Worm (Caenorhabditis elegans) whole organism, L4 larva: ENCODE measurements around the gene slmp-1.

Experiments
- F49E8.2 ChIP-seq: sonication (generic microtip); optimal IDR thresholded peaks from 2 replicates; lab custom pipeline; 2016; ENCODE audit warnings: missing compliant biosample characterization, mild to moderate bottlenecking, missing genetic modification characterization, borderline replicate concordance
- T20F7.1 ChIP-seq: fragments of 200-800 bp; sonication (Bioruptor generic); optimal IDR thresholded peaks from 2 replicates; lab custom pipeline; 2018; ENCODE audit warnings: mild to moderate bottlenecking, missing genetic modification characterization, missing compliant biosample characterization
- Y105C5A.15 ChIP-seq: fragments of 200-800 bp; sonication (Bioruptor generic); IDR thresholded peaks from 2 replicates; pipeline ENCODE4 v1.3.6; 2022; ENCODE audit warnings: missing genetic modification characterization, missing compliant biosample characterization
- aly-2 ChIP-seq: sonication (generic microtip); optimal IDR thresholded peaks from 2 replicates; lab custom pipeline; 2018; ENCODE audit warnings: missing biosample characterization, missing genetic modification characterization
- arid-1 ChIP-seq: fragments of 200-800 bp; sonication (Bioruptor generic); conservative IDR thresholded peaks from 2 replicates; pipeline ENCODE4 v1.3.6; 2022; ENCODE audit warnings: missing genetic modification reagents, missing genetic modification characterization, missing compliant biosample characterization
- attf-4 ChIP-seq: sonication (generic microtip); optimal IDR thresholded peaks from 3 replicates; lab custom pipeline; 2017; ENCODE audit warnings: missing biosample characterization, missing genetic modification characterization
- ceh-28 ChIP-seq: fragments of 150-350 bp; optimal IDR thresholded peaks from 2 replicates; lab custom pipeline; 2014; ENCODE audit warnings: missing biosample characterization, missing genetic modification reagents, missing genetic modification characterization
- ceh-32 ChIP-seq: sonication (generic microtip); optimal IDR thresholded peaks from 2 replicates; lab custom pipeline; 2016; ENCODE audit warnings: mild to moderate bottlenecking, missing genetic modification characterization, missing compliant biosample characterization; ENCODE audit not compliant: poor library complexity
- ceh-44 ChIP-seq: fragments of 200-800 bp; sonication (Bioruptor generic); IDR thresholded peaks from 2 replicates; pipeline ENCODE4 v1.3.6; 2022; ENCODE audit warnings: missing genetic modification reagents, missing genetic modification characterization, missing compliant biosample characterization
- ceh-82 ChIP-seq: sonication (generic microtip); optimal IDR thresholded peaks from 2 replicates; lab custom pipeline; 2017; ENCODE audit warnings: missing biosample characterization, missing genetic modification characterization
- daf-12 ChIP-seq: fragments of 150-350 bp; optimal IDR thresholded peaks from 2 replicates; lab custom pipeline; 2014; ENCODE audit warnings: missing biosample characterization, missing genetic modification reagents, missing genetic modification characterization
- daf-16 ChIP-seq, 3 experiments: sonication (generic microtip); optimal IDR thresholded peaks; 2 replicates each; lab custom pipeline; 2016 to 2017; ENCODE audit warnings: missing genetic modification characterization in 3 of 3, missing genetic modification reagents in 3 of 3, mild to moderate bottlenecking in 2 of 3, missing compliant biosample characterization in 2 of 3, missing biosample characterization in 1 of 3, moderate library complexity in 1 of 3
- daf-8 ChIP-seq: fragments of 200-800 bp; sonication (Bioruptor generic); IDR thresholded peaks from 2 replicates; pipeline ENCODE4 v1.3.6; 2022; ENCODE audit warnings: missing genetic modification characterization, missing compliant biosample characterization
- dmd-9 ChIP-seq: fragments of 200-800 bp; sonication (Bioruptor generic); IDR thresholded peaks from 2 replicates; pipeline ENCODE4 v1.3.6; 2022; ENCODE audit warnings: missing genetic modification reagents, missing genetic modification characterization, missing compliant biosample characterization
- dpl-1 ChIP-seq: fragments of 150-350 bp; optimal IDR thresholded peaks from 2 replicates; lab custom pipeline; 2014; ENCODE audit warnings: missing biosample characterization, missing genetic modification reagents, missing genetic modification characterization
- dve-1 ChIP-seq: sonication (generic microtip); optimal IDR thresholded peaks from 2 replicates; lab custom pipeline; 2017; ENCODE audit warnings: antibody characterized with exemption, mild to moderate bottlenecking, missing genetic modification characterization, missing compliant biosample characterization; ENCODE audit not compliant: insufficient read depth
- egl-27 ChIP-seq: sonication (generic microtip); optimal IDR thresholded peaks from 3 replicates; lab custom pipeline; 2017; ENCODE audit warnings: missing biosample characterization, missing genetic modification reagents, missing genetic modification characterization
- fkh-10 ChIP-seq: fragments of 150-350 bp; optimal IDR thresholded peaks from 2 replicates; lab custom pipeline; 2014; ENCODE audit warnings: missing biosample characterization, missing genetic modification reagents, missing genetic modification characterization
- hif-1 ChIP-seq, 2 experiments: sonication (generic microtip); optimal IDR thresholded peaks; 2 replicates each; lab custom pipeline; 2016 to 2017; ENCODE audit warnings: missing compliant biosample characterization in 2 of 2, missing genetic modification characterization in 2 of 2, missing genetic modification reagents in 2 of 2, missing genotype in 2 of 2, mild to moderate bottlenecking in 1 of 2
- hlh-11 ChIP-seq: fragments of 200-800 bp; sonication (Bioruptor generic); optimal IDR thresholded peaks from 2 replicates; lab custom pipeline; 2018; ENCODE audit warnings: mild to moderate bottlenecking, missing genetic modification characterization, missing compliant biosample characterization
- hlh-30 ChIP-seq: sonication (generic microtip); optimal IDR thresholded peaks from 2 replicates; lab custom pipeline; 2017; ENCODE audit warnings: antibody characterized with exemption, mild to moderate bottlenecking, missing genetic modification characterization, missing compliant biosample characterization; ENCODE audit not compliant: insufficient read depth
- hmg-1.1 ChIP-seq: fragments of 200-800 bp; sonication (Bioruptor generic); IDR thresholded peaks from 2 replicates; pipeline ENCODE4 v1.3.6; 2022; ENCODE audit warnings: missing genetic modification reagents, missing genetic modification characterization, missing compliant biosample characterization
- jun-1 ChIP-seq: fragments of 150-350 bp; optimal IDR thresholded peaks from 2 replicates; lab custom pipeline; 2014; ENCODE audit warnings: missing biosample characterization, missing genetic modification reagents, missing genetic modification characterization
- lim-7 ChIP-seq: fragments of 200-800 bp; sonication (Bioruptor generic); IDR thresholded peaks from 2 replicates; pipeline ENCODE4 v1.3.6; 2022; ENCODE audit warnings: missing genetic modification characterization, missing compliant biosample characterization
- lin-13 ChIP-seq: fragments of 150-350 bp; optimal IDR thresholded peaks from 2 replicates; lab custom pipeline; 2014; ENCODE audit warnings: missing biosample characterization, missing genetic modification reagents, missing genetic modification characterization
- lin-29 ChIP-seq: fragments of 200-800 bp; sonication (Bioruptor generic); IDR thresholded peaks from 2 replicates; pipeline ENCODE4 v1.3.6; 2022; ENCODE audit warnings: missing genetic modification reagents, missing genetic modification characterization, missing compliant biosample characterization
- lin-38 ChIP-seq: fragments of 200-800 bp; sonication (Bioruptor generic); IDR thresholded peaks from 2 replicates; pipeline ENCODE4 v1.3.6; 2022; ENCODE audit warnings: missing genetic modification reagents, missing genetic modification characterization, missing compliant biosample characterization
- mdt-29 ChIP-seq: fragments of 200-800 bp; sonication (Bioruptor generic); IDR thresholded peaks from 2 replicates; pipeline ENCODE4 v1.3.6; 2022; ENCODE audit warnings: missing genetic modification reagents, missing genetic modification characterization, missing compliant biosample characterization
- mep-1 ChIP-seq: fragments of 150-350 bp; sonication (generic microtip); optimal IDR thresholded peaks from 3 replicates; lab custom pipeline; 2014; ENCODE audit warnings: missing biosample characterization, missing genetic modification characterization
- nhr-102 ChIP-seq: sonication (generic microtip); optimal IDR thresholded peaks from 2 replicates; lab custom pipeline; 2016; ENCODE audit warnings: mild to moderate bottlenecking, missing genetic modification characterization, moderate library complexity, missing compliant biosample characterization
- nhr-111 ChIP-seq: fragments of 200-800 bp; sonication (Bioruptor generic); optimal IDR thresholded peaks from 2 replicates; lab custom pipeline; 2018; ENCODE audit warnings: mild to moderate bottlenecking, missing genetic modification characterization, missing compliant biosample characterization
- nhr-237 ChIP-seq: sonication (generic microtip); optimal IDR thresholded peaks from 2 replicates; lab custom pipeline; 2017; ENCODE audit warnings: missing biosample characterization, missing genetic modification characterization
- nhr-28 ChIP-seq: fragments of 150-350 bp; optimal IDR thresholded peaks from 2 replicates; lab custom pipeline; 2014; ENCODE audit warnings: missing biosample characterization, missing genetic modification characterization
- nhr-41 ChIP-seq: fragments of 200-800 bp; sonication (Bioruptor generic); IDR thresholded peaks from 2 replicates; pipeline ENCODE4 v1.3.6; 2022; ENCODE audit warnings: missing genetic modification reagents, missing genetic modification characterization, missing compliant biosample characterization
- nhr-48 ChIP-seq: sonication (generic microtip); optimal IDR thresholded peaks from 2 replicates; lab custom pipeline; 2016; ENCODE audit warnings: mild to moderate bottlenecking, missing genetic modification characterization, missing compliant biosample characterization
- nhr-6 ChIP-seq: fragments of 150-350 bp; optimal IDR thresholded peaks from 2 replicates; lab custom pipeline; 2014; ENCODE audit warnings: missing biosample characterization, missing genetic modification characterization
- nhr-76 ChIP-seq: fragments of 150-350 bp; optimal IDR thresholded peaks from 2 replicates; lab custom pipeline; 2014; ENCODE audit warnings: missing biosample characterization, missing genetic modification characterization
- nhr-77 ChIP-seq: fragments of 150-350 bp; optimal IDR thresholded peaks from 2 replicates; lab custom pipeline; 2014; ENCODE audit warnings: missing biosample characterization, missing genetic modification characterization
- pha-4 ChIP-seq, 2 experiments: fragments of 150-350 bp in 1 of 2; fragments of 200-800 bp in 1 of 2; sonication (Bioruptor generic) in 1 of 2; IDR thresholded peaks in 1 of 2; optimal IDR thresholded peaks in 1 of 2; 2 replicates each; pipeline versions ENCODE4 v1.3.6 to Lab custom; 2014 to 2022; ENCODE audit warnings: missing genetic modification characterization in 2 of 2, missing genetic modification reagents in 2 of 2, missing biosample characterization in 1 of 2, missing compliant biosample characterization in 1 of 2
- rbr-2 ChIP-seq: sonication (generic microtip); optimal IDR thresholded peaks from 2 replicates; lab custom pipeline; 2016; ENCODE audit warnings: missing genotype, missing genetic modification characterization, missing compliant biosample characterization
- set-16 ChIP-seq: fragments of 200-800 bp; sonication (Bioruptor generic); IDR thresholded peaks from 2 replicates; pipeline ENCODE4 v1.3.6; 2022; ENCODE audit warnings: missing genetic modification reagents, missing genetic modification characterization, missing compliant biosample characterization
- skn-1 ChIP-seq: fragments of 150-350 bp; optimal IDR thresholded peaks from 2 replicates; lab custom pipeline; 2014; ENCODE audit warnings: missing biosample characterization, missing genetic modification characterization
- snpc-1.2 ChIP-seq: fragments of 200-800 bp; sonication (Bioruptor generic); IDR thresholded peaks from 2 replicates; pipeline ENCODE4 v1.3.6; 2022; ENCODE audit warnings: missing genetic modification reagents, missing genetic modification characterization, missing compliant biosample characterization
- spr-1 ChIP-seq: sonication (generic microtip); optimal IDR thresholded peaks from 2 replicates; lab custom pipeline; 2016; ENCODE audit warnings: mild to moderate bottlenecking, missing genetic modification characterization, missing compliant biosample characterization
- unc-62 ChIP-seq, 3 experiments: fragments of 150-350 bp in 1 of 3; sonication (generic microtip); optimal IDR thresholded peaks in 2 of 3; peaks in 1 of 3; 1 replicate in 1 of 3; 2 replicates in 2 of 3; lab custom pipeline; 2014 to 2017; ENCODE audit warnings: missing biosample characterization in 3 of 3, missing genetic modification characterization in 3 of 3, missing genetic modification reagents in 3 of 3, missing genotype in 1 of 3
- zag-1 ChIP-seq: fragments of 150-350 bp; optimal IDR thresholded peaks from 2 replicates; lab custom pipeline; 2014; ENCODE audit warnings: missing biosample characterization, missing genetic modification characterization
- zip-11 ChIP-seq: fragments of 200-800 bp; sonication (Bioruptor generic); IDR thresholded peaks from 2 replicates; pipeline ENCODE4 v1.3.6; 2022; ENCODE audit warnings: missing genetic modification characterization, missing compliant biosample characterization
- zip-2 ChIP-seq: fragments of 150-350 bp; optimal IDR thresholded peaks from 2 replicates; lab custom pipeline; 2014; ENCODE audit warnings: missing biosample characterization, missing genetic modification characterization
- ztf-7 ChIP-seq: fragments of 150-350 bp; optimal IDR thresholded peaks from 2 replicates; lab custom pipeline; 2014; ENCODE audit warnings: missing biosample characterization, missing genetic modification characterization

Gene slmp-1

DNA sequence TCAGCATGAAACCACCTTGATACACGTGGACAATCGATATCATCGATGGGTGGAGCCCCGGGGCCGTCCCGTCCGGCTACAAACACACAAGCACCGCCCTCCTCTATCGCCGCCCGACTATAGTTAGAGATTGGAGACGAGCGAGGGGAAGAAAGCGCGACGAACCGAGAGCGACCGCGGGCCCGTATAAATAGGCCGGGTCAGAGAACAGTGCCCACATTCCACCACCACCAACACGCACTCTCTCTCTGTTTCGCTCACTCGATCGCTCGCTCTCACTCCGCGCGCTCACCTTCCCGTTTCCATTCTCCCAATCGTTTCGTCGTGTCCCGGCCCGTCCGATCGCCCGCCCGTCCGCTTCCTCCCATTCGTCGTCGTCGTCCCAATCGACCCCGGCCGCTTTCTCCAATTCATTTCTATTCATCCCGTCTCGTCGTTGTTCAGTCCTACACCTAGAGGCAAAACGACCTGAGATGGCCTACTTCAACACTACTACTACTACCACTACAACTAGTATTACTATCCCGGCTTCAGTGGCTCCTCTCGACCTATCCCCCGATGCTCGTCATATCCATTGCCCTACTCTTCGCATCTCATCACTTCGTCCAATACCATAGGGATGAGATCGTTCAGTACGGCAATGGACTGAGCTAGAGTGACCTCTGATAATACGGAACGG lies 19.3 kb downstream of the slmp-1 start (continued):
- TF ChIP-seq hlh-11 = peak; percentile 93
- no peak for TF ChIP-seq zip-2
- no peak for TF ChIP-seq daf-12 (tag; lab: Kevin White, UChicago)
- no peak for TF ChIP-seq nhr-237
- TF ChIP-seq hif-1 (tag; optimal IDR thresholded peaks at IDR 0.05; lab: Kevin White, UChicago) = peak in 1 of 2 experiments; percentile 9
- TF ChIP-seq ceh-44 = no peak
- peak; percentile 58 for TF ChIP-seq hmg-1.1 (GFP tag; lab: Robert Waterston, UW)
- TF ChIP-seq lin-29 (GFP tag; lab: Robert Waterston, UW) = 0 out of 2 replicates have a peak, but pooled peaks have one; percentile 13
- no peak for TF ChIP-seq T20F7.1 (GFP tag; lab: Kevin White, UChicago)
- TF ChIP-seq mep-1 (tag; lab: Kevin White, UChicago) = peak; percentile 72
- TF ChIP-seq nhr-77 (tag; lab: Kevin White, UChicago) = peak; percentile 29
- no peak for TF ChIP-seq aly-2 (tag; lab: Kevin White, UChicago)
- no peak for TF ChIP-seq nhr-111 (GFP tag; lab: Kevin White, UChicago)
- no peak for TF ChIP-seq mdt-29 (GFP tag; lab: Robert Waterston, UW)
- TF ChIP-seq daf-16 (GFP tag; optimal IDR thresholded peaks at IDR 0.05; lab: Kevin White, UChicago) = no peak
- peak; percentile 52 for TF ChIP-seq daf-16 (tag; optimal IDR thresholded peaks at IDR 0.05; lab: Kevin White, UChicago)
- peak; percentile 54 for TF ChIP-seq dve-1
- TF ChIP-seq nhr-76 = no peak
- TF ChIP-seq ceh-32 = no peak
- no peak for TF ChIP-seq nhr-6 (tag; lab: Kevin White, UChicago)
- TF ChIP-seq spr-1 = no peak
- no peak for TF ChIP-seq snpc-1.2
- TF ChIP-seq Y105C5A.15 (GFP tag; lab: Robert Waterston, UW) = no peak
- no peak for TF ChIP-seq nhr-41 (GFP tag; lab: Robert Waterston, UW)
- TF ChIP-seq zip-11 (GFP tag; lab: Robert Waterston, UW) = no peak
- peak; percentile 17 for TF ChIP-seq nhr-102 (tag; lab: Kevin White, UChicago)
- no peak for TF ChIP-seq dmd-9
- TF ChIP-seq skn-1 (tag; lab: Kevin White, UChicago) = no peak
- TF ChIP-seq attf-4 (tag; lab: Kevin White, UChicago) = no peak
- no peak for TF ChIP-seq arid-1 (GFP tag; lab: Robert Waterston, UW)
- TF ChIP-seq daf-8 (GFP tag; lab: Robert Waterston, UW) = no peak
- peak; percentile 49 for TF ChIP-seq nhr-48
- peak; percentile 27 for TF ChIP-seq dpl-1
- TF ChIP-seq ztf-7 = no peak
- TF ChIP-seq jun-1 (tag; lab: Kevin White, UChicago) = no peak
- no peak for TF ChIP-seq fkh-10
- no peak for TF ChIP-seq lim-7 (GFP tag; lab: Robert Waterston, UW)
- no peak for TF ChIP-seq egl-27 (tag; lab: Kevin White, UChicago)
- TF ChIP-seq zag-1 (tag; lab: Kevin White, UChicago) = no peak
- TF ChIP-seq lin-38 = peak; percentile 35; the same call in 1 of the 2 replicates
- TF ChIP-seq ceh-28 (tag; lab: Kevin White, UChicago) = peak; percentile 27
- TF ChIP-seq unc-62 (GFP tag; optimal IDR thresholded peaks at IDR 0.05 in 1 of 2; lab: Kevin White, UChicago) = peak in 1 of 2 experiments; percentile 92
- no peak for TF ChIP-seq unc-62 (tag; optimal IDR thresholded peaks at IDR 0.05; lab: Kevin White, UChicago)
- TF ChIP-seq set-16 (GFP tag; lab: Robert Waterston, UW) = peak; percentile 98
- no peak for TF ChIP-seq ceh-82
- peak; percentile 40 for TF ChIP-seq hlh-30 (tag; lab: Kevin White, UChicago)
- no peak for TF ChIP-seq F49E8.2
- TF ChIP-seq rbr-2 (tag; lab: Kevin White, UChicago) = peak; percentile 41
- TF ChIP-seq pha-4 (GFP tag; IDR thresholded peaks at IDR 0.05; lab: Robert Waterston, UW) = peak; percentile 34; the same call in 1 of the 2 replicates
- TF ChIP-seq pha-4 (tag; optimal IDR thresholded peaks at IDR 0.05; lab: Kevin White, UChicago) = no peak
- peak; percentile 52 for TF ChIP-seq lin-13
- peak; percentile 96 for TF ChIP-seq nhr-28 (tag; lab: Kevin White, UChicago)
